Fruit fly (Drosophila melanogaster) whole organism, larva: ENCODE results near the gene CG5399.

ENCODE experiments used
- noc ChIP-seq: fragments of 200-800 bp; sonication (Bioruptor generic); optimal IDR thresholded peaks from 3 replicates; lab custom pipeline; 2019; ENCODE audit warnings: missing biosample characterization, mild to moderate bottlenecking, missing genetic modification characterization, moderate library complexity

CG5399 gene

DNA sequence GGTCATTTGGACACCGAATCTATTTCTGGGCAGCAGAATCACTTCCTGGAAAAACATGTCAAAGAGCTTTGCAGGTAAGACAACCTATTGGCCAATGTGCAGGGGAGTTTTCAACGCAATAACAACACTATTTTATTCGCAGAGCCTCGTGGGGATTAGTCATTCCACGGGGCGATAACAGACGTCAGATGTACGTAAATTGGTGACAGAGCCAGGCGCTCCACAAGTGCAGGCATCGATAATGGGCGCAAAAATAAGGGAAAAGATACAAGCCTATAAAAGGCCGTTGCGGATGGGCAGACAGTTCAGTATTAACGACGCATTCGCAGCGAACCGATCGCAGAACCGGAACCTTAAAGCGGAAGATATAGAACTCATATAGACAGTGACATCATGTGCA is at the start of gene CG5399:
Gene CG5399, plus strand, starts transcription at position 301 of the 400 bp plus-strand sequence.
- TF ChIP-seq noc: no peak

DNA sequence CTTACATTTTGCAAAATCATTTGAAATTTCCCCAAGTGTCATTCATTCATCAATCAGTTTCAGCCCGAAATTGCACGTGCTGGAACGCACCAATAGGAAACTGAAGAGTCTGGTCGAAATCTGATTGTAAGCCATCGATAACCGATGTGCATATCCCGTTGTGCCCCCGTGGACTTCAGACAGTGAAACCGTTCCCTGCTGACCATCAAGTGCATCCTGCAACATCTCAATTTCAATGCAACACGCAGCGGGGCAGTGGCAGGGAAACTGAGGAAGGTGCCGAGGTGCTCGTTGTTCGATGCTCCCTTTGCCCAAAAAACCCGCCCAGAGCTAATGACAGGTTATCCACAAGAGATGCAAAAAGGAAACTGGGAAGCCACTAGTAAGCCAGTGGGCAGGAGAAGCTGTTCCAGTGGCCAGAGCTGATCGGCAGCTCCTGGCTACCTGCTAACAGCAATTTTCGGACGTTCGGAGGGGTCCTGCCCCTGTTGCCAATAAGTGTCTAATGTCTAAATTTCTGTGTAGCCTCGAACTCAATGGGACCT is 48.1 kb upstream of the CG5399 start:
- no peak for TF ChIP-seq noc

DNA sequence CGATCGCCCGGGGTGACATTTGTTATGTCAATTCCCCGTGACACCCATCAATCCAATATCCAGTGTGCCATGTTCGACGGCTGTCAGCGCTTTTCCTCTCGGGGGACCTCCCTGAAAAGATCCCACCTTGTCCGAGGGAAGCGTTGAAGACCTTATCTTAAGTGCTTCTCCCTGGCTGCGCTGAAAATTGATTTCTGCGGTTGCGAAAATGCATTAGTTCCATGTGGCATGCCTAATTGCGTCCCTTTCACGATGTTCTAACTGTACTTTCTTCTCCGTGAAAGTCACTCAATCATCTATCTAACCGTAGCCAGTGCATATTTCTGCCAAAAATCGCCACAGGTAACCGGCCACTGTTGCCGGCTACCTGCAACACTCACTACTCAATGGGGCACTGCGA is 46.1 kb upstream of the CG5399 start:
- no peak for TF ChIP-seq noc

DNA sequence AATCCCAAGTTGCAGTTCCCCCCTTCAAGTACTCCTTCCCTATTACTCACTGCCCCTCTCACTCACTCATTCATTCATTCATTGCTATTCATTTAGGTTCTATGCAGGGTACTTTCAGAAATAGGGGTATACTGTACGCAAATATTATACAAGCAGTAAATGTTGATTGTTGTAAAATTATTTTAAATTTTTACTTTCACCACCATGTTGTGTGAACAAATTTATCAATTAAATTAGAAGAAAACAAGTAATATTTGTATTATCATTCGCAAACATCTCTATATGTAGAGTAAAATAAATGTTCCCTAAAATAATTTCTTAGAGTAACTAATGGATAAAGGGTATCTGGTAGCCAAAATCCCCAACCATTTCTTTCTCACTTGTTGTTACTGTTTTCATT is 44.8 kb upstream of the CG5399 start:
- no peak for TF ChIP-seq noc

DNA sequence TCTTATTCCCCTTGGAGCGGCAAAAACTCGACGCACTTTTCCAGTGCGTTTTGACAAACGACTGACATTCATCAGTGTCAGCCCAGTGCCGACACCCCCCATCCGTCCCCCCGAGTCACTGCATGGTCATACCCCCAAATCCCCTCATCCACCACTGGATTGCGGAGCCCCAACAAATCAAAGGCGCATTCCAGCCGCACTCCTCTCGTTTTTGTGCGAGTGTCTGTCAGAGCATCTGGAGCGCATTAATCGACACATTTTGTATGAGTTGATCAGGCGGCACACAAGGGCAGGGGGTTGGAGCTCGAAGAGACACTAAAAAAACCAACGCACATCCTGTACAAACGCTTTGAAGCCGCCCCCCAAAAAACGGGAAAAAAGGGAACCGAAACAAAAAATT is 44.4 kb upstream of the CG5399 start:
- TF ChIP-seq noc: no peak

DNA sequence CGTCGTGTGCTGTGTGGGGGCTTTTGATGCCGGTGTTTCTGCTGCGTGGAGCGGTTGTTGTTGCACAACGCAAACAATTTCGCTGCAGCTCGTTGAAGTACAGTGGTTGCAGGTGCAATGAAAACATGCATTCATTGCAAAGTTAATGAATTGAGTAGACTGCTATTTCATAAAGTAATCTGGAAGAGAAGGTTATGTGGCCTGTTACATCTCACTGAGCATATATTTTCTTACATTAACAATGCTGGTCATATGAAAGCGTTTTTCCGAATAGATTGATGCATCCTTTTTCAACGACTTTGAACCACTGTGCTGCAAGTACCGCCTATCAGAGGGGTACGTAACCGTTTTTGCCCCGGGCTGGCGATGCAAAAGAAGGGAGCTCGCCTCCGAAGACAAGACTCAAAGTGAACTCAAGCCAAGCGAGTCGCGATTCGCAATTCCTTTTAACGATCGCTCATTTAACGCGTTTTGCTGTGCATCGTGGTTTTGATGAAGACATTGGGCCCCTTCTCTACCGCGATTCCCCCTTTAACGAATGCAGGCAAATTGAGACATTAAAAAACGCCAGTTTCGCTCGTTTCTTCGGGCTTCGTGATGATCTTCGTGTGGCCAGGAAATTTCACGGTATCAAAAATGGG is 43.2 kb upstream of the CG5399 start:
- no peak for TF ChIP-seq noc

DNA sequence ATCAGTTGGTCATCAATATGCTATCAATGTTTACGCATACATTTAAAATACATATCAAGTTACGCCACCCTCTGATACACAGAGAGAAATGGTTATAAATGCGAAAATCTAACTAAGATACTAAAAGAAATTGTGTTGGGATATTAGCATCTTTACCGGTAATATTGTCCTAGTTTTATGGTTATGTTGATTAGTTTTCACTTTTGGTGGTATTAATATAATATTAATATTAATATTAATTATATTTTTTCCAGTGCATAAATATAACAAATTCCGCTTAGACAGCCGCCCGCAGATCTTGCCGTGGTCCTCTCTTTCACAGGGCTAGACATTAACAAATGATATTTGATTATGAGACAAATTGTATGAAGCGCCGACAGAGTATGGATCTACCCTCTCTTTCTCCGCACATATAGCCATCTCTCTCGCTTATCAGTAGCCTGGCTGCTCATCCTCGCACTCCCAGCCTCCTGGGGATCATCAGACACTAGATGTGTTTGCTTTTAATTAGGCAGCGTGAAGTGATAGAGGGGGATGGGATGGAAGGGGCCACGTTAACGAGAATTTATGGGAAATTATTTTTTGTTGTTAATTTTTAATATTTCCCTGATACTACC is 42.3 kb upstream of the CG5399 start:
- no peak for TF ChIP-seq noc

DNA sequence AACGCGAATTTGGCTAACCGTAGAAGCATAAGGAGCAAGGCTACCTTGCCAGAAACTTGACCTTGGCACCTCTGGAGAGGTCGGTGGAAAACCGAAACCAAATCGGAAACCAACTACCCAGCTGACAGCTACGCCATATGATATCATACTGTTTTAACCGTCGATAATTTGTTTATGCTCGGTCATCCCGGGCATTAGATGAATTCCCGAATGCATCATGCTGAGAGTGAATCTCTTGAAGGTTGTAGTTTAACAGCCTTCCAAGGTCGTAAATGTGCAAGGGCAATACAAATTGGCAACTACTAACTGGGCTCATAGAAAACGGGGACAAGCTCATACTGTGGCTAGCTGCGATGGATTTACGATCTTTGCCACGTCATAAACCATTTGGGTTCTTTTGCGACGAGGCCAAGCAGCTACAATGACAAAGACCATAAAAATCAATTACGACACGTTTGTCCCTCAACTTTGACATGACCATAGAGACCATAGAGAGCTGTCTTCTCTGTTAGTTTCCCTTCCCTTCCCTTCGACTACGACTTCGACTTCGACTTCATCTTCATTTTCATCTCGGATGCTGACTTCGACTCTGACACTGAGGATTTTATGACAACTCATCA is 41.2 kb upstream of the CG5399 start:
- TF ChIP-seq noc: no peak

DNA sequence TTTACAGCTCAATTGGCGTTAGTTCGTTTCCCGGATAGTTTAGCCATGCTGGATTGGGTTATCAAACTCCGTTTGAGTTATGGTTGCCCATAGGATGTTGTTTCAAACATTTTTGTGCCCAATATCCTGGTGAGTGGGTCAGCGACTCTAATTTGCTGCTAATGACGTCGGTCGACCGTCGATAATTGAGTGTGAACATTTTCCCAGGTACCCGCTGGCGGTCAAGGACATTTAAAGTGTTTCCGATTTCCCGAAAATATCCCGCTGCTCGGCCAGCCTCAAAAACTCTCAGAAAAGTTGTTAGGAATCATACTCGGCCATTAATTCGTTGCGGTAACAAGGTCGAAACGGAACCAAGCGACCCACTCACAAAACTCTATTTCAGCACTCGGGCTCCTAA is 40.2 kb upstream of the CG5399 start:
- no peak for TF ChIP-seq noc

DNA sequence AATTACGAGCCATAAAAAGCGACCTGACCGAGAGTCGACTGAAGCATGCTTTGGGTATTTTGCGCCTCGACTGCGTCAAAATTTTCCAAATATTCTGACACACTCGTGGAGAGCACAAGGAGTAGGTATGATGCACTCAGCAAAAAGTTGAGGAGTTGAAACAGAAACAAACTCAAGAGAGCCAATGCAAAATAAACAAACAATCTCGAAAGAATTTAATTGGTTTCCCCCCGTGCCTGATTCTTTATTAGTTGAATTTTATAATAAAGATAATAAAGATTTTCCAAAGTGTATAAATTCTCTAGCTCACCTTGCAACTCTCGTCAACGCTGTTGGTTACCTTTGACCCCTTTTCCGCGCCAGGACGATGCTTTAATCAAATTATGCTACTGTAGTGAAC is 39.6 kb upstream of the CG5399 start:
- TF ChIP-seq noc: no peak

DNA sequence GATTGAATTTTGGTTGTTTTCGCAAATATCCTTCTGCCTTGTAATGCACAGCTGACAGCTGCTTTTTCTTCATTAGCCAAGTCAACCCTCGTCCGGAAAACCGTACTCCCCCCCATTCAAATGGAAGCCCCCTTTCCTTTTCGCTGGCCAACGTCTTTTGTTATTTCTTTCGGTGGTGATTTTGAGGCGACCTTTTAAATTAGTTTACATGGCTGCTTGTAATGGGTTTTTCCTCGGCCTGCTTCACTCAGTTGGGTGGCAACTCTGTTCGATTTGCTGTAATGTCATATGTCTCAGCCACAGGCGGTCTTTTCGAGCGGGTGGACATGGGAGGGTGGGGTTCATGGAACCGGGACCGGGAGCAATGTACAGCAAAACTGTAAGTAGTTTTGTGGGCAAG is 34.6 kb upstream of the CG5399 start:
- no peak for TF ChIP-seq noc

DNA sequence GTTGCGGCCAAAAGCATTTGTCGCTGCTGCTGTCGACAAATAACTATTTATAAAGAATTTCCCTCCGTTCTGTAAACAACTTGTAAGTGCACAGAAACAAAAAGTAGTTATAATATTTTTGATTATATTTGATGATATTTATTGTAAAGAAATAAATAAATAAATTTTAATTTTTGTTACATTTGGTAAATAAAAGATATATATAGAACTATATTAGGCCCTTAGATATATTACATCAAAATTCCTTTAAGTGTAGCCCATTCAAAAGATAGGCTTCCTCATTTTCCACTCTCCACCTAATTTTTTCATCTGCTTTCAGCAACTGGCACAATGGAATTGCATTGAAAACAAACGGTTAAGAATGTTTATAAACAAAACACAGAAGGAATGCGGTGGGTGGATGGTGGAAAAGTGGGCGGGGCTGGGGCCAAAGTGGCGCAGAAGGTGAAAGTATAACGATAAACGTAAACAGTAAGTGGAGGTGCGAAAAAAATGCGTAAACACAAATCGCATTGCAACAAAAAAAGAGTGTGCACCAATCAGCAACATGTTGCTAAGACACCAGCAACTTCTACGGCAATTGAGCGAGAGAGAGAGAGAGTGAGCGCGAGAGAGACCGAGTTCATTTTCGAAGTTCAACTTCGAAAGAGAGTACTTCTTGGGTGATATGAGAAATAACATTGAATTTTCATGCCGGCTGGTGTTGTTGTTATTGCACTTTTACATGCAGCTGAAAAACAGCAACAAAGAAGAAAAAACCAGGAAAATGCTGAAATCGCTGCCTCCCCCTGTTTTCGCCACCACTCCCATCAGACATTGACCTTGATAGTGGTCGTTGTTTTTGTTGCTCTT is 30.5 kb upstream of the CG5399 start:
- no peak for TF ChIP-seq noc

DNA sequence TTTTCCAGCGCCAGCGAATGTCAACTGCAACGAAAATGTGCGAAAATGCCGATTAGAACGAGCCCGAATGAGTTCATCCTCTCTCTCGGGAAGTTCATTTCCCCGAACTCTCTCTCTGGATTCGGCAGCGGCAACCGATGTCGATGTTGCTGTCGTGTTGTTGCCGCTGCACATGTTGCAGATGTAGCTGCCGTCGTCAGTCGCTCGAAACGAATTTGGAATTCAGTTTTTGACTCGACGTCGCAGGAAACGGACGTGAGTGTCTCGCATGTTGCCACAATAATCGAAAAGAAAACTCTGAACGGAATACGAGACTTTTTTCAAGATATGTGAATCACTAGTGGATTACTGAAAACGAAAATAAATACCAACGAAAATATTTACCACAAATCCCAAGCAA is 29.1 kb upstream of the CG5399 start, which contains the start of gene pxb:
Gene pxb, plus strand, starts transcription at position 222 of the 400 bp plus-strand sequence.
- no peak for TF ChIP-seq noc

DNA sequence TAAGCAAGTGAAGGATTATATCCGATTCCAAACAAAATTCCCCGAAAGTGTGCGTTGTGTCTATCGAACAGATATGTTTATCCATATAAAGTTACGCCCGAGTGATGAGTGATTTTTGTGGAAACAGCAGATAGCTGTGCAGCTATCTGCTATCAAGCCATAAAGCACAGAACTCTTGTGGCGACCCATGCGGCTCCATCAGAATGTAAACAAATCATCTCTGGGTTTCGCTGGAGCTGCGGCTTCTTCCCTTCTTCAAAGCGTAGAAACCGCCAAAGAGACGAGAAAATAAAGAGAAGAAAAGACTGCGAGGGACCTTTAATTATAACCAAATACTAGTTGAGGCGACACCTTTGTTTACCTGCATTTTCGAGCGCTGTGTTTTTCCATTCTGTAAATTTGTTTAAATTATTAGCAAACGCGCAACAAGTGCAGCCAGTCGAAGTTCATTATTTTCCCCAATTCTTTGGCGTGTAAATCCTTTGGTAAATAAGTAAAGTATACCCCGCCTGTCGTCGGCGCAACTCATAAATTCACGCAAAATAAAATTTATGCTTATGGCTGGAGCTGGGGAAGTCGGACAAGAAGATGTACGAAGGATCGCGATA is 28.0 kb upstream of the CG5399 start:
- TF ChIP-seq noc: no peak

DNA sequence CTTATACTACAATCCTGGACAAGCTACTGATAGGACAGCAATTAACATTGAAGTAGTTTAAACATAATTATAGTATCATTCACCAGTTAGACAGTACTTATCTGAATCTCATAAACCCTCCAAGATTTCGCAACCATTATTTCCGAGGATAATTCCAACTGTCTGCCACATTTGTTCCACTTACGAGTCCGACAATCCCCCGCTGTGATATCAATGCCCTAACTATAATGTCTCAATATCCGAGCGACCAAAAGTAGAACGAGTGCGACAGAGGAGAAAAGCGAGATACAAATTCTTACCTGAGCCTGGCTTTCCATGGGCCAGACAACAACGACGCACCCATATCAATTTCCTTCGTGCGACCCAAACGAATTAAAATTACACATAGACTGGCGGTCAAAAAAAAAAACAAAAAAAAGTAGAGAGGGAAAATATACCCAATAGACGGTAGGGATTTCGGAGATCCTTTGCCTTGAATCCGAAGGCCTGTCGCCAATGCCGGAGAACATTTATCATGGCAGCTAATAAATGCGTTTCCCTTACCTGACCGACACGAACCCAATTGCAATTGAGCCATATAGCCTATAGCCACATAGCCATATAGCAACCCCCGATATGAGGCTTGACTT is 26.1 kb upstream of the CG5399 start:
- TF ChIP-seq noc: no peak

DNA sequence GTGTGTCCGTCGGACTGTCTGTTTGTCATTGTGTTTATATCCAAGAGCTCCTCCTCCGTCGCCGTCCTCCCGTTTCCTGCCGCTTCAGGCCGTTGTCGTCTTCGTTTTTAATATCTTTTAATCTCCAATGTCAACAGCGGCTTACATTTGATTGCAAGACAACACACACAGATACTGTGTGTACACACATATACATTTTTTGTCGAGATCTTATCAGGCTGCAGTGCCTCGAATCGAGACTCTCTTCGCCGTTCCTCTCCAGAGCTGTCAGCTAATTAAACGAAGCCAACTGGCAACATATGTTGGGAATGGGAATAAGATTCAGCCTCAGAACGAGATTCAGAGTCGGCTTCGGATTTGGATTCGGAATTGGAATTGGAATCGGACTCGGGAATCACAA is 24.5 kb upstream of the CG5399 start:
- no peak for TF ChIP-seq noc
